Worm (Caenorhabditis elegans) whole organism, L2 larva: ENCODE data around the gene F55G7.1.

ENCODE experiments used
- aly-2 ChIP-seq: fragments of 150-350 bp; optimal IDR thresholded peaks from 2 replicates; lab custom pipeline; 2014; ENCODE audit warnings: missing biosample characterization, missing genetic modification characterization
- ztf-4 ChIP-seq: fragments of 150-350 bp; optimal IDR thresholded peaks from 2 replicates; lab custom pipeline; 2014; ENCODE audit warnings: missing biosample characterization, missing genetic modification characterization

DNA sequence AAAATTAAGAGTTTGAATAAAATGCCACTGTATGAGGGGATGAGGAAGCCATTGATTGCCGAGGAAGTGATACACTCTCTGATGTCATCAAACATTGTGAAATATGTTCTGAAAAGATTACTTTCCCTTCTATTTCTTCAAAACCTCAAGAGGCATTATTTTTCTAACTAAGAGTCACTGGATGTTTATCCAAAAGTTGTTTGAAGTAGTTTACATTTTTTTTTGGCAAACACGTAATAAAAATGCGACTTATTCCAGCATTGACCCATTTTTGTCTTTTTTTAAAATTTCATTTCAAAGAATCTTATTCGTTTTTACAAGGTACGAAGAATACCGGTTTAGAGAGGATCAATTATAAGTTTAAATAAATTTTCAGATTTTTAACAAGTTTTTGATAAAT, 17.0 kb upstream of the F55G7.1 start, which contains the start of gene Y62H9A.11:
- no peak for TF ChIP-seq aly-2
- no peak for TF ChIP-seq ztf-4 (tag; lab: Kevin White, UChicago)
